Worm (Caenorhabditis elegans) whole organism, L1 larva: ENCODE data around the gene cal-5.

ENCODE experiments used
- dpl-1 ChIP-seq, 3 experiments: fragments of 150-350 bp in 2 of 3; sonication (generic microtip) in 1 of 3; optimal IDR thresholded peaks; 2 replicates each; lab custom pipeline; 2014 to 2017; ENCODE audit warnings: missing biosample characterization in 3 of 3, missing genetic modification characterization in 3 of 3, missing genetic modification reagents in 3 of 3
- elt-2 ChIP-seq: sonication (generic microtip); optimal IDR thresholded peaks from 2 replicates; lab custom pipeline; 2016; ENCODE audit warnings: missing genetic modification characterization, mild to moderate bottlenecking, inconsistent platforms, missing compliant biosample characterization, missing genetic modification reagents
- irx-1 ChIP-seq: sonication (generic microtip); optimal IDR thresholded peaks from 2 replicates; lab custom pipeline; 2016; ENCODE audit warnings: missing genetic modification characterization, missing compliant biosample characterization
- lin-15B ChIP-seq: fragments of 150-350 bp; sonication (generic microtip); optimal IDR thresholded peaks from 3 replicates; lab custom pipeline; 2014; ENCODE audit warnings: missing biosample characterization, missing genetic modification characterization
- pag-3 ChIP-seq: sonication (generic microtip); optimal IDR thresholded peaks from 2 replicates; lab custom pipeline; 2017; ENCODE audit warnings: missing genetic modification characterization, mild to moderate bottlenecking, missing compliant biosample characterization, antibody characterized with exemption, borderline replicate concordance; ENCODE audit not compliant: insufficient read depth

DNA sequence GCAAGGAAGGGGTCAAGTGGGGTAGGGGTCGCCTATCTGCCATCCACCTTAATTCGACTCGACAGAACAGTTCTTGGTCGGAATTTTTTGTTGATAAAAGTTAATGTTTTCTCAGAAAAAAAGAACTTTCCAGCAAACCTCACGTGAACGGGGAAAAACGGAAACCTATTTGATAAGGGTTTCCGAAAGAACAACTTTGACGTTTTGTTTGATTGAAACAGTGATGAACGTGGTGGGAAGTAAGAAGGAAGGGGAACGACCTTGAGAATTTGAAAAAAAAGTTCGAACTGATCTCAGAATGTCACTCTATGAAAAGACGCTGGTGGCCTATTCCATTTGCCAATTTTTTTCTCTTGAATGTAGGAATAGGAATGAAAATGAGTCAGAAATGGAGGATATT, 44.6 kb upstream of the cal-5 start:
- TF ChIP-seq dpl-1 (GFP tag; optimal IDR thresholded peaks at IDR 0.05; lab: Kevin White, UChicago) (no peak), pag-3 (tag; lab: Kevin White, UChicago) (no peak), irx-1 (tag; lab: Kevin White, UChicago) (no peak), lin-15B (tag; lab: Kevin White, UChicago) (no peak), elt-2 (no peak)
